Worm (Caenorhabditis elegans) whole organism, L3 larva: ENCODE measurements around the gene ZK370.6.

Experiments
- R02D3.7 ChIP-seq: fragments of 150-350 bp; optimal IDR thresholded peaks from 2 replicates; lab custom pipeline; 2014; ENCODE audit warnings: missing biosample characterization, missing genetic modification characterization
- ama-1 ChIP-seq: fragments of 150-350 bp; optimal IDR thresholded peaks from 2 replicates; lab custom pipeline; 2018
- daf-12 ChIP-seq: fragments of 150-350 bp; optimal IDR thresholded peaks from 2 replicates; lab custom pipeline; 2014; ENCODE audit warnings: missing biosample characterization, missing genetic modification reagents, missing genetic modification characterization
- egl-27 ChIP-seq: sonication (generic microtip); optimal IDR thresholded peaks from 4 replicates; lab custom pipeline; 2017; ENCODE audit warnings: missing biosample characterization, missing genetic modification reagents, missing genetic modification characterization
- mdl-1 ChIP-seq: fragments of 150-350 bp; optimal IDR thresholded peaks from 2 replicates; lab custom pipeline; 2014; ENCODE audit warnings: missing biosample characterization, missing genetic modification characterization
- nhr-11 ChIP-seq: fragments of 150-350 bp; optimal IDR thresholded peaks from 2 replicates; lab custom pipeline; 2014; ENCODE audit warnings: missing biosample characterization, missing genetic modification characterization
- nhr-76 ChIP-seq: fragments of 150-350 bp; sonication (generic microtip); optimal IDR thresholded peaks from 5 replicates; lab custom pipeline; 2014; ENCODE audit warnings: missing biosample characterization, missing genetic modification characterization
- pqm-1 ChIP-seq: fragments of 150-350 bp; optimal IDR thresholded peaks from 2 replicates; lab custom pipeline; 2017; ENCODE audit warnings: missing biosample characterization, missing genetic modification characterization, inconsistent platforms
- snpc-4 ChIP-seq: fragments of 150-350 bp; optimal IDR thresholded peaks from 2 replicates; lab custom pipeline; 2014; ENCODE audit warnings: missing biosample characterization, missing genetic modification characterization
- unc-62 ChIP-seq: fragments of 150-350 bp; sonication (generic microtip); optimal IDR thresholded peaks from 4 replicates; lab custom pipeline; 2014; ENCODE audit warnings: missing biosample characterization, missing genetic modification reagents, missing genetic modification characterization
- zag-1 ChIP-seq: fragments of 150-350 bp; optimal IDR thresholded peaks from 2 replicates; lab custom pipeline; 2014; ENCODE audit warnings: missing biosample characterization, missing genetic modification characterization
- ztf-11 ChIP-seq: fragments of 150-350 bp; optimal IDR thresholded peaks from 2 replicates; lab custom pipeline; 2014; ENCODE audit warnings: missing biosample characterization, missing genetic modification characterization

DNA sequence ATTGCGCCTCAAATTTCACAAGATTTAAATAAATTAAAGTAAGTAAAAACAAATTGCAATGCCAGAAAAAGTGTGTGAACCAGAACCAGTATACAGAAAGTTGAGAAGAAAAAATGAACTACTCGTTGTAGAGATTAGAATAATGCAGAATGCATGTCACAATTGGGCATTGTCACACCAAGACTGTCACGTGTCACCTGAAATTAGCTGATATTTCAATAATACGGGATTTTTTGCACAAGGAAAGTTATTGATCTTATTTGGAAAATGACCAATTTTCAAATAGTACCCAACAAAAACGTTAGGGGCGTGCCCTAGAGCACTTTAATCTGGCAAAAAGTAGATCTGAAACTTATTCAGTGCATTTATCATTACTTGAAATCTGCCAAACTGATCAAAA lies 1.7 kb downstream of the ZK370.6 start:
- no peak for TF ChIP-seq egl-27 (tag; lab: Kevin White, UChicago)
- no peak for TF ChIP-seq nhr-76 (tag; lab: Kevin White, UChicago)
- no peak for TF ChIP-seq nhr-11 (tag; lab: Kevin White, UChicago)
- no peak for TF ChIP-seq mdl-1 (tag; lab: Kevin White, UChicago)
- no peak for TF ChIP-seq zag-1 (tag; lab: Kevin White, UChicago)
- no peak for TF ChIP-seq ztf-11
- no peak for TF ChIP-seq ama-1 (lab: Kevin White, UChicago)
- no peak for TF ChIP-seq pqm-1 (tag; lab: Kevin White, UChicago)
- no peak for TF ChIP-seq snpc-4 (tag; lab: Kevin White, UChicago)
- TF ChIP-seq R02D3.7 = no peak
- no peak for TF ChIP-seq unc-62 (GFP tag; lab: Kevin White, UChicago)
- TF ChIP-seq daf-12 (tag; lab: Kevin White, UChicago) = no peak
